Fruit fly (Drosophila melanogaster) whole organism, embryonic: ENCODE measurements around the gene gish.

Experiments used
- Bdp1 ChIP-seq: fragments of 200-800 bp; sonication (Bioruptor generic); optimal IDR thresholded peaks from 3 replicates; lab custom pipeline; 2016; ENCODE audit warnings: missing biosample characterization, missing genetic modification characterization
- CG10431 ChIP-seq: fragments of 200-800 bp; sonication (Bioruptor generic); optimal IDR thresholded peaks from 3 replicates; lab custom pipeline; 2018; ENCODE audit warnings: missing biosample characterization, mild to moderate bottlenecking, missing genetic modification characterization
- CG10543 ChIP-seq: fragments of 200-800 bp; sonication (Bioruptor generic); optimal IDR thresholded peaks from 3 replicates; lab custom pipeline; 2017; ENCODE audit warnings: missing biosample characterization, mild to moderate bottlenecking, missing genetic modification characterization, moderate library complexity
- CG11398 ChIP-seq: fragments of 200-800 bp; sonication (Bioruptor generic); optimal IDR thresholded peaks from 2 replicates; lab custom pipeline; 2016; ENCODE audit warnings: missing biosample characterization, missing genetic modification characterization
- CG11695 ChIP-seq: fragments of 200-800 bp; sonication (Bioruptor generic); IDR thresholded peaks from 3 replicates; pipeline ENCODE4 v1.3.6; 2022; ENCODE audit warnings: missing biosample characterization, missing genetic modification characterization
- CG12236 ChIP-seq: fragments of 200-800 bp; sonication (Bioruptor generic); optimal IDR thresholded peaks from 2 replicates; lab custom pipeline; 2016; ENCODE audit warnings: missing biosample characterization, missing genetic modification characterization
- CG13123 ChIP-seq: fragments of 200-800 bp; sonication (Bioruptor generic); optimal IDR thresholded peaks from 2 replicates; lab custom pipeline; 2016; ENCODE audit warnings: missing biosample characterization, missing genetic modification characterization
- CG13296 ChIP-seq: fragments of 200-800 bp; sonication (Bioruptor generic); optimal IDR thresholded peaks from 3 replicates; lab custom pipeline; 2018; ENCODE audit warnings: missing biosample characterization, mild to moderate bottlenecking, missing genetic modification characterization
- CG13424 ChIP-seq: fragments of 200-800 bp; sonication (Bioruptor generic); optimal IDR thresholded peaks from 2 replicates; lab custom pipeline; 2019; ENCODE audit warnings: missing biosample characterization, mild to moderate bottlenecking, missing genetic modification characterization, moderate library complexity
- CG14710 ChIP-seq: fragments of 200-800 bp; sonication (Bioruptor generic); optimal IDR thresholded peaks from 3 replicates; lab custom pipeline; 2019; ENCODE audit warnings: missing biosample characterization, mild to moderate bottlenecking, missing genetic modification characterization, moderate library complexity
- CG15479 ChIP-seq: fragments of 200-800 bp; sonication (Bioruptor generic); optimal IDR thresholded peaks from 3 replicates; lab custom pipeline; 2019; ENCODE audit warnings: missing biosample characterization, mild to moderate bottlenecking, missing genetic modification characterization, moderate library complexity
- CG16813 ChIP-seq: fragments of 200-800 bp; sonication (Bioruptor generic); IDR thresholded peaks from 3 replicates; pipeline ENCODE4 v1.3.6; 2022; ENCODE audit warnings: missing biosample characterization, missing genetic modification characterization; ENCODE audit not compliant: partially characterized antibody
- CG16863 ChIP-seq: fragments of 200-800 bp; sonication (Bioruptor generic); optimal IDR thresholded peaks from 3 replicates; lab custom pipeline; 2016; ENCODE audit warnings: missing biosample characterization, missing genetic modification characterization
- CG1792 ChIP-seq: fragments of 200-800 bp; sonication (Bioruptor generic); optimal IDR thresholded peaks from 2 replicates; lab custom pipeline; 2016; ENCODE audit warnings: missing biosample characterization, missing genetic modification characterization
- CG32767 ChIP-seq: fragments of 200-800 bp; sonication (Bioruptor generic); IDR thresholded peaks from 2 replicates; pipeline ENCODE4 v1.3.6; 2022; ENCODE audit warnings: missing biosample characterization, missing genetic modification characterization
- CG4360 ChIP-seq: fragments of 200-800 bp; sonication (Bioruptor generic); IDR thresholded peaks from 2 replicates; pipeline ENCODE4 v1.3.6; 2022; ENCODE audit warnings: missing biosample characterization, missing genetic modification characterization
- CG4404 ChIP-seq: fragments of 200-800 bp; sonication (Bioruptor generic); IDR thresholded peaks from 2 replicates; pipeline ENCODE4 v1.3.6; 2022; ENCODE audit warnings: missing biosample characterization, missing genetic modification characterization
- CG4707 ChIP-seq: fragments of 200-800 bp; sonication (Bioruptor generic); optimal IDR thresholded peaks from 2 replicates; lab custom pipeline; 2018; ENCODE audit warnings: missing biosample characterization, mild to moderate bottlenecking, missing genetic modification characterization, moderate library complexity
- CG6683 ChIP-seq: fragments of 200-800 bp; sonication (Bioruptor generic); optimal IDR thresholded peaks from 2 replicates; lab custom pipeline; 2017; ENCODE audit warnings: missing biosample characterization, mild to moderate bottlenecking, missing genetic modification characterization, missing genetic modification reagents
- CG7987 ChIP-seq: fragments of 200-800 bp; sonication (Bioruptor generic); optimal IDR thresholded peaks from 2 replicates; lab custom pipeline; 2018; ENCODE audit warnings: missing biosample characterization, mild to moderate bottlenecking, missing genetic modification characterization, moderate library complexity
- CG9817 ChIP-seq: fragments of 200-800 bp; sonication (Bioruptor generic); optimal IDR thresholded peaks from 2 replicates; lab custom pipeline; 2018; ENCODE audit warnings: missing biosample characterization, mild to moderate bottlenecking, missing genetic modification characterization, moderate library complexity
- Camta ChIP-seq: fragments of 200-800 bp; sonication (Bioruptor generic); optimal IDR thresholded peaks from 2 replicates; lab custom pipeline; 2016; ENCODE audit warnings: missing biosample characterization, missing genetic modification characterization
- Dp ChIP-seq: fragments of 200-800 bp; sonication (Bioruptor generic); optimal IDR thresholded peaks from 2 replicates; lab custom pipeline; 2018; ENCODE audit warnings: missing biosample characterization, mild to moderate bottlenecking, missing genetic modification characterization, moderate library complexity
- Fer1 ChIP-seq: fragments of 200-800 bp; sonication (Bioruptor generic); optimal IDR thresholded peaks from 2 replicates; lab custom pipeline; 2017; ENCODE audit warnings: missing biosample characterization, mild to moderate bottlenecking, missing genetic modification characterization
- Gsc ChIP-seq: fragments of 200-800 bp; sonication (Bioruptor generic); IDR thresholded peaks from 2 replicates; pipeline ENCODE4 v1.3.6; 2022; ENCODE audit warnings: missing biosample characterization, missing genetic modification characterization
- Hand ChIP-seq: fragments of 200-800 bp; sonication (Bioruptor generic); optimal IDR thresholded peaks from 2 replicates; lab custom pipeline; 2017; ENCODE audit warnings: mild to moderate bottlenecking, missing biosample characterization, missing genetic modification reagents, missing genetic modification characterization
- Meics ChIP-seq: fragments of 200-800 bp; sonication (Bioruptor generic); optimal IDR thresholded peaks from 2 replicates; lab custom pipeline; 2017; ENCODE audit warnings: missing biosample characterization, mild to moderate bottlenecking, missing genetic modification characterization
- Myb ChIP-seq: fragments of 200-800 bp; sonication (Bioruptor generic); optimal IDR thresholded peaks from 2 replicates; lab custom pipeline; 2016; ENCODE audit warnings: missing biosample characterization, missing genetic modification characterization
- Nf-YA ChIP-seq: fragments of 200-800 bp; sonication (Bioruptor generic); IDR thresholded peaks from 2 replicates; pipeline ENCODE4 v1.3.6; 2022; ENCODE audit warnings: missing biosample characterization, missing genetic modification characterization
- NfI ChIP-seq: fragments of 200-800 bp; sonication (Bioruptor generic); optimal IDR thresholded peaks from 3 replicates; lab custom pipeline; 2018; ENCODE audit warnings: missing biosample characterization, mild to moderate bottlenecking, missing genetic modification characterization, moderate library complexity
- Opbp ChIP-seq: fragments of 200-800 bp; sonication (Bioruptor generic); IDR thresholded peaks from 3 replicates; pipeline ENCODE4 v1.3.6; 2022; ENCODE audit warnings: missing biosample characterization, missing genetic modification characterization; ENCODE audit not compliant: partially characterized antibody
- ac ChIP-seq: fragments of 200-800 bp; sonication (Bioruptor generic); optimal IDR thresholded peaks from 3 replicates; lab custom pipeline; 2017; ENCODE audit warnings: missing biosample characterization, mild to moderate bottlenecking, missing genetic modification characterization
- az2 ChIP-seq: fragments of 200-800 bp; sonication (Bioruptor generic); optimal IDR thresholded peaks from 3 replicates; lab custom pipeline; 2016; ENCODE audit warnings: missing biosample characterization, missing genetic modification characterization
- cg ChIP-seq: fragments of 200-800 bp; sonication (Bioruptor generic); optimal IDR thresholded peaks from 3 replicates; lab custom pipeline; 2019; ENCODE audit warnings: missing biosample characterization, mild to moderate bottlenecking, missing genetic modification characterization, moderate library complexity
- corto ChIP-seq: fragments of 200-800 bp; sonication (Bioruptor generic); optimal IDR thresholded peaks from 2 replicates; lab custom pipeline; 2016; ENCODE audit warnings: missing biosample characterization, mild to moderate bottlenecking, missing genetic modification characterization, moderate library complexity
- gcm2 ChIP-seq: fragments of 200-800 bp; sonication (Bioruptor generic); optimal IDR thresholded peaks from 2 replicates; lab custom pipeline; 2016; ENCODE audit warnings: missing biosample characterization, missing genetic modification characterization
- grau ChIP-seq: fragments of 200-800 bp; optimal IDR thresholded peaks from 3 replicates; lab custom pipeline; 2019; ENCODE audit warnings: missing biosample characterization, mild to moderate bottlenecking, missing genetic modification characterization, moderate library complexity
- inv ChIP-seq: fragments of 200-800 bp; sonication (Bioruptor generic); IDR thresholded peaks from 2 replicates; pipeline ENCODE4 v1.3.6; 2022; ENCODE audit warnings: missing biosample characterization, missing genetic modification characterization; ENCODE audit not compliant: partially characterized antibody
- jumu ChIP-seq: fragments of 200-800 bp; sonication (Bioruptor generic); optimal IDR thresholded peaks from 3 replicates; lab custom pipeline; 2016; ENCODE audit warnings: missing biosample characterization, missing genetic modification characterization
- kay ChIP-seq: fragments of 200-800 bp; sonication (Bioruptor generic); optimal IDR thresholded peaks from 2 replicates; lab custom pipeline; 2016; ENCODE audit warnings: missing biosample characterization, missing genetic modification characterization
- maf-S ChIP-seq: fragments of 200-800 bp; sonication (Bioruptor generic); optimal IDR thresholded peaks from 2 replicates; lab custom pipeline; 2016; ENCODE audit warnings: missing biosample characterization, missing genetic modification characterization
- mam ChIP-seq: fragments of 200-800 bp; sonication (Bioruptor generic); optimal IDR thresholded peaks from 3 replicates; lab custom pipeline; 2016; ENCODE audit warnings: missing biosample characterization, missing genetic modification characterization
- nau ChIP-seq: fragments of 200-800 bp; sonication (Bioruptor generic); optimal IDR thresholded peaks from 3 replicates; lab custom pipeline; 2017; ENCODE audit warnings: missing biosample characterization, mild to moderate bottlenecking, missing genetic modification characterization, missing genetic modification reagents
- sd ChIP-seq: fragments of 200-800 bp; sonication (Bioruptor generic); optimal IDR thresholded peaks from 3 replicates; lab custom pipeline; 2018; ENCODE audit warnings: missing biosample characterization, mild to moderate bottlenecking, missing genetic modification characterization, moderate library complexity
- sens-2 ChIP-seq: fragments of 200-800 bp; sonication (Bioruptor generic); IDR thresholded peaks from 2 replicates; pipeline ENCODE4 v1.3.6; 2022; ENCODE audit warnings: missing biosample characterization, missing genetic modification characterization
- sima ChIP-seq: fragments of 200-800 bp; sonication (Bioruptor generic); optimal IDR thresholded peaks from 2 replicates; lab custom pipeline; 2016; ENCODE audit warnings: missing biosample characterization, missing genetic modification characterization
- so ChIP-seq: fragments of 200-800 bp; sonication (Bioruptor generic); IDR thresholded peaks from 3 replicates; pipeline ENCODE4 v1.3.6; 2022; ENCODE audit warnings: missing biosample characterization, missing genetic modification characterization
- unpg ChIP-seq: fragments of 200-800 bp; sonication (Bioruptor generic); optimal IDR thresholded peaks from 3 replicates; lab custom pipeline; 2018; ENCODE audit warnings: missing biosample characterization, mild to moderate bottlenecking, missing genetic modification characterization, moderate library complexity
- vnd ChIP-seq: fragments of 200-800 bp; sonication (Bioruptor generic); IDR thresholded peaks from 3 replicates; pipeline ENCODE4 v1.3.6; 2022; ENCODE audit warnings: missing biosample characterization, missing genetic modification characterization; ENCODE audit not compliant: partially characterized antibody

The gish gene

dm6 chr3R:16309302-16310080, 37.2 kb downstream of the gish start (continued):
- TF ChIP-seq Camta (GFP tag; lab: Kevin White, UChicago) (no peak), CG13123 (GFP tag; lab: Kevin White, UChicago) (no peak), mam (GFP tag; lab: Kevin White, UChicago) (peak; percentile 23), grau (tag; lab: Kevin White, UChicago) (peak; percentile 29), NfI (no peak), Dp (GFP tag; lab: Kevin White, UChicago) (no peak), CG7987 (GFP tag; lab: Kevin White, UChicago) (no peak), CG4707 (GFP tag; lab: Kevin White, UChicago) (no peak), Bdp1 (GFP tag; lab: Kevin White, UChicago) (no peak), CG32767 (no peak), CG13424 (tag; lab: Kevin White, UChicago) (no peak), CG15479 (GFP tag; lab: Kevin White, UChicago) (peak; percentile 1), CG14710 (tag; lab: Kevin White, UChicago) (no peak), sd (tag; lab: Kevin White, UChicago) (no peak), Hand (GFP tag; lab: Kevin White, UChicago) (no peak), Fer1 (GFP tag; lab: Kevin White, UChicago) (no peak), inv (GFP tag; lab: Robert Waterston, UW) (no peak), kay (GFP tag; lab: Kevin White, UChicago) (no peak), CG9817 (no peak), CG6683 (GFP tag; lab: Kevin White, UChicago) (no peak), sens-2 (GFP tag; lab: Robert Waterston, UW) (no peak), az2 (GFP tag; lab: Kevin White, UChicago) (no peak), unpg (GFP tag; lab: Kevin White, UChicago) (no peak), so (GFP tag; lab: Robert Waterston, UW) (peak; percentile 61; the same call in 1 of the 3 replicates), CG13296 (GFP tag; lab: Kevin White, UChicago) (peak; percentile 10), Opbp (GFP tag; lab: Robert Waterston, UW) (no peak), cg (no peak), Gsc (GFP tag; lab: Robert Waterston, UW) (no peak), CG11695 (GFP tag; lab: Robert Waterston, UW) (0 out of 3 replicates have a peak, but pooled peaks have one; percentile 29), CG1792 (peak; percentile 13), nau (GFP tag; lab: Kevin White, UChicago) (no peak), CG12236 (GFP tag; lab: Kevin White, UChicago) (no peak), CG10431 (GFP tag; lab: Kevin White, UChicago) (no peak), CG10543 (peak; percentile 39), CG11398 (GFP tag; lab: Kevin White, UChicago) (no peak), Meics (peak; percentile 47), corto (GFP tag; lab: Kevin White, UChicago) (no peak), CG16813 (GFP tag; lab: Robert Waterston, UW) (no peak), Nf-YA (GFP tag; lab: Robert Waterston, UW) (no peak), gcm2 (no peak), CG4404 (no peak), vnd (GFP tag; lab: Robert Waterston, UW) (no peak), maf-S (peak; percentile 37), ac (GFP tag; lab: Kevin White, UChicago) (no peak), jumu (GFP tag; lab: Kevin White, UChicago) (no peak), Myb (GFP tag; lab: Kevin White, UChicago) (peak; percentile 2), sima (GFP tag; lab: Kevin White, UChicago) (no peak), CG16863 (GFP tag; lab: Kevin White, UChicago) (no peak), CG4360 (GFP tag; lab: Robert Waterston, UW) (no peak)
